Worm (Caenorhabditis elegans): ENCODE data around the gene F07F6.4.

The F07F6.4 gene

ce11 chrII:5417905-5418304, 11.5 kb downstream of the F07F6.4 start:
- no peak for TF ChIP-seq snpc-1.1 (tag; optimal IDR thresholded peaks at IDR 0.05; ENCODE audit: insufficient read depth)
- no peak for TF ChIP-seq hsf-1 (GFP tag; IDR thresholded peaks at IDR 0.05)
- no peak for TF ChIP-seq ets-4 (GFP tag; optimal IDR thresholded peaks at IDR 0.05)
- no peak for TF ChIP-seq hmg-1.2 (GFP tag; IDR thresholded peaks at IDR 0.05)
- TF ChIP-seq nhr-80 (tag; optimal IDR thresholded peaks at IDR 0.05) = no peak
- no peak for TF ChIP-seq F10E7.11 (tag; optimal IDR thresholded peaks at IDR 0.05)
- no peak for TF ChIP-seq chd-7 (tag; optimal IDR thresholded peaks at IDR 0.05)
- no peak for TF ChIP-seq rcor-1 (GFP tag; IDR thresholded peaks at IDR 0.05)
- no peak for TF ChIP-seq unc-62 (GFP tag; optimal IDR thresholded peaks at IDR 0.05)
- TF ChIP-seq madf-10 (tag; optimal IDR thresholded peaks at IDR 0.05) = no peak

ce11 chrII:5416204-5416764, 13.1 kb downstream of the F07F6.4 start, which contains the start of gene EEED8.2:
Gene EEED8.2 (plus strand): TSS chrII:5416714.
- TF ChIP-seq F39B2.1 (GFP tag; IDR thresholded peaks at IDR 0.05) (no peak), F37B4.10 (GFP tag; IDR thresholded peaks at IDR 0.05) (no peak), nfyb-1 (GFP tag; IDR thresholded peaks at IDR 0.05) (no peak)

- no peak for TF ChIP-seq madf-10 (tag; optimal IDR thresholded peaks at IDR 0.05)
- no peak for TF ChIP-seq ztf-6 (GFP tag; IDR thresholded peaks at IDR 0.05)
- TF ChIP-seq ztf-18 (tag; optimal IDR thresholded peaks at IDR 0.05) = no peak
- TF ChIP-seq Y53G8AR.9 (GFP tag; conservative IDR thresholded peaks at IDR 0.05) = no peak
- TF ChIP-seq rec-8 (tag; optimal IDR thresholded peaks at IDR 0.05) = no peak
- TF ChIP-seq lsl-1 (GFP tag; optimal IDR thresholded peaks at IDR 0.05) = peak; percentile 90
- TF ChIP-seq attf-3 (GFP tag; conservative IDR thresholded peaks at IDR 0.05) = no peak
- peak; percentile 85 for TF ChIP-seq F33H1.4 (GFP tag; IDR thresholded peaks at IDR 0.05)
- no peak for TF ChIP-seq F55B11.4 (tag; optimal IDR thresholded peaks at IDR 0.05; ENCODE audit: borderline replicate concordance, insufficient read depth)
- no peak for TF ChIP-seq ztf-22 (GFP tag; optimal IDR thresholded peaks at IDR 0.05)
- no peak for TF ChIP-seq somi-1 (GFP tag; optimal IDR thresholded peaks at IDR 0.05)
- no peak for TF ChIP-seq nhr-120 (GFP tag; IDR thresholded peaks at IDR 0.05)
- TF ChIP-seq xnd-1 (tag; optimal IDR thresholded peaks at IDR 0.05) = peak; percentile 80
- TF ChIP-seq F23B12.7 (tag; optimal IDR thresholded peaks at IDR 0.05; ENCODE audit: insufficient read depth) = no peak
- TF ChIP-seq F10E7.11 (tag; optimal IDR thresholded peaks at IDR 0.05) = no peak
- no peak for TF ChIP-seq attf-5 (GFP tag; optimal IDR thresholded peaks at IDR 0.05)
- no peak for TF ChIP-seq mcd-1 (GFP tag; IDR thresholded peaks at IDR 0.05)
- no peak for TF ChIP-seq cebp-1 (GFP tag; IDR thresholded peaks at IDR 0.05)
- no peak for TF ChIP-seq cebp-1 (tag; optimal IDR thresholded peaks at IDR 0.05)
- no peak for TF ChIP-seq F37B4.10 (GFP tag; IDR thresholded peaks at IDR 0.05)
- peak; percentile 13 for TF ChIP-seq lin-54 (GFP tag; optimal IDR thresholded peaks at IDR 0.05)
- no peak for TF ChIP-seq nhr-90 (tag; optimal IDR thresholded peaks at IDR 0.05)
- no peak for TF ChIP-seq ztf-3 (GFP tag; optimal IDR thresholded peaks at IDR 0.05)
- no peak for TF ChIP-seq ztf-28 (GFP tag; IDR thresholded peaks at IDR 0.05)
- peak; percentile 80 for TF ChIP-seq madf-6 (GFP tag; IDR thresholded peaks at IDR 0.05)
- no peak for TF ChIP-seq pha-4 (tag; optimal IDR thresholded peaks at IDR 0.05)
- TF ChIP-seq tbx-9 (tag; optimal IDR thresholded peaks at IDR 0.05; ENCODE audit: borderline replicate concordance) = no peak
- no peak for TF ChIP-seq let-526 (GFP tag; IDR thresholded peaks at IDR 0.05)
- no peak for TF ChIP-seq bed-1 (GFP tag; IDR thresholded peaks at IDR 0.05)
- no peak for TF ChIP-seq B0336.3 (GFP tag; IDR thresholded peaks at IDR 0.05)
- TF ChIP-seq aptf-3 (GFP tag; IDR thresholded peaks at IDR 0.05) = no peak
- peak; percentile 61 for TF ChIP-seq madf-8 (GFP tag; conservative IDR thresholded peaks at IDR 0.05)
- TF ChIP-seq snpc-1.3 (tag; optimal IDR thresholded peaks at IDR 0.05; ENCODE audit: insufficient read depth) = peak; percentile 0
- no peak for TF ChIP-seq mxl-1 (tag; optimal IDR thresholded peaks at IDR 0.05)
- no peak for TF ChIP-seq ets-4 (GFP tag; optimal IDR thresholded peaks at IDR 0.05)
- no peak for TF ChIP-seq attf-6 (GFP tag; IDR thresholded peaks at IDR 0.05)
Measured at ce11 chrII:5414040-5414439, 15.3 kb downstream of the F07F6.4 start, which contains the start of the genes EEED8.14 and EEED8.3. Gene EEED8.14 (minus strand): TSS chrII:5414052. Gene EEED8.3 (plus strand): TSS chrII:5414276.
